Fruit fly (Drosophila melanogaster) whole organism, embryonic: ENCODE data around the gene sol.

ENCODE experiments used
- Awh ChIP-seq: fragments of 200-800 bp; sonication (Bioruptor generic); IDR thresholded peaks from 2 replicates; pipeline ENCODE4, ENCODE4 v1.3.6; 2022; ENCODE audit warnings: missing biosample characterization, missing genetic modification characterization
- CG10147 ChIP-seq: fragments of 200-800 bp; sonication (Bioruptor generic); optimal IDR thresholded peaks from 2 replicates; lab custom pipeline; 2019; ENCODE audit warnings: missing biosample characterization, mild to moderate bottlenecking, missing genetic modification characterization, moderate library complexity
- CG10267 ChIP-seq: fragments of 200-800 bp; sonication (Bioruptor generic); optimal IDR thresholded peaks from 2 replicates; lab custom pipeline; 2018; ENCODE audit warnings: missing biosample characterization, mild to moderate bottlenecking, missing genetic modification characterization, moderate library complexity
- CG10431 ChIP-seq: fragments of 200-800 bp; sonication (Bioruptor generic); optimal IDR thresholded peaks from 3 replicates; lab custom pipeline; 2018; ENCODE audit warnings: missing biosample characterization, mild to moderate bottlenecking, missing genetic modification characterization
- CG11504 ChIP-seq: fragments of 200-800 bp; sonication (Bioruptor generic); optimal IDR thresholded peaks from 3 replicates; lab custom pipeline; 2019; ENCODE audit warnings: missing biosample characterization, mild to moderate bottlenecking, missing genetic modification characterization, moderate library complexity
- CG1233 ChIP-seq: fragments of 200-800 bp; sonication (Bioruptor generic); optimal IDR thresholded peaks from 4 replicates; lab custom pipeline; 2018; ENCODE audit warnings: missing biosample characterization, mild to moderate bottlenecking, missing genetic modification characterization
- CG14710 ChIP-seq: fragments of 200-800 bp; sonication (Bioruptor generic); optimal IDR thresholded peaks from 3 replicates; lab custom pipeline; 2019; ENCODE audit warnings: missing biosample characterization, mild to moderate bottlenecking, missing genetic modification characterization, moderate library complexity
- CG15514 ChIP-seq: fragments of 200-800 bp; sonication (Bioruptor generic); optimal IDR thresholded peaks from 3 replicates; lab custom pipeline; 2017; ENCODE audit warnings: missing biosample characterization, missing genetic modification characterization, mild to moderate bottlenecking, moderate library complexity, missing genetic modification reagents
- CG16815 ChIP-seq: fragments of 200-800 bp; sonication (Bioruptor generic); optimal IDR thresholded peaks from 3 replicates; lab custom pipeline; 2017; ENCODE audit warnings: missing biosample characterization, mild to moderate bottlenecking, missing genetic modification characterization
- CG16863 ChIP-seq: fragments of 200-800 bp; sonication (Bioruptor generic); optimal IDR thresholded peaks from 3 replicates; lab custom pipeline; 2016; ENCODE audit warnings: missing biosample characterization, missing genetic modification characterization
- CG17186 ChIP-seq: fragments of 200-800 bp; sonication (Bioruptor generic); optimal IDR thresholded peaks from 3 replicates; lab custom pipeline; 2017; ENCODE audit warnings: missing biosample characterization, missing genetic modification reagents, missing genetic modification characterization
- CG18599 ChIP-seq: fragments of 200-800 bp; sonication (Bioruptor generic); optimal IDR thresholded peaks from 3 replicates; lab custom pipeline; 2017; ENCODE audit warnings: missing biosample characterization, missing genetic modification characterization, mild to moderate bottlenecking, moderate library complexity, missing genetic modification reagents
- CG42726 ChIP-seq: fragments of 200-800 bp; sonication (Bioruptor generic); IDR thresholded peaks from 2 replicates; pipeline ENCODE4 v1.3.6; 2022; ENCODE audit warnings: missing biosample characterization, missing genetic modification characterization; ENCODE audit not compliant: partially characterized antibody
- CG6683 ChIP-seq: fragments of 200-800 bp; sonication (Bioruptor generic); optimal IDR thresholded peaks from 2 replicates; lab custom pipeline; 2017; ENCODE audit warnings: missing biosample characterization, mild to moderate bottlenecking, missing genetic modification characterization, missing genetic modification reagents
- CG6854 ChIP-seq: fragments of 200-800 bp; sonication (Bioruptor generic); optimal IDR thresholded peaks from 3 replicates; lab custom pipeline; 2017; ENCODE audit warnings: missing biosample characterization, mild to moderate bottlenecking, missing genetic modification characterization
- CG7556 ChIP-seq: fragments of 200-800 bp; sonication (Bioruptor generic); optimal IDR thresholded peaks from 2 replicates; lab custom pipeline; 2017; ENCODE audit warnings: missing biosample characterization, mild to moderate bottlenecking, missing genetic modification characterization
- CG7928 ChIP-seq: fragments of 200-800 bp; sonication (Bioruptor generic); optimal IDR thresholded peaks from 2 replicates; lab custom pipeline; 2017; ENCODE audit warnings: missing biosample characterization, mild to moderate bottlenecking, missing genetic modification characterization
- Fer3 ChIP-seq: fragments of 200-800 bp; sonication (Bioruptor generic); optimal IDR thresholded peaks from 2 replicates; lab custom pipeline; 2018; ENCODE audit warnings: missing biosample characterization, mild to moderate bottlenecking, missing genetic modification characterization, moderate library complexity
- HLH3B ChIP-seq: fragments of 200-800 bp; sonication (Bioruptor generic); IDR thresholded peaks from 2 replicates; pipeline ENCODE4 v1.3.6; 2022; ENCODE audit warnings: missing biosample characterization, missing genetic modification characterization
- HLH4C ChIP-seq: fragments of 200-800 bp; sonication (Bioruptor generic); IDR thresholded peaks from 3 replicates; pipeline ENCODE4 v1.3.6; 2022; ENCODE audit warnings: missing biosample characterization, missing genetic modification characterization; ENCODE audit not compliant: partially characterized antibody
- Hand ChIP-seq: fragments of 200-800 bp; sonication (Bioruptor generic); optimal IDR thresholded peaks from 2 replicates; lab custom pipeline; 2017; ENCODE audit warnings: mild to moderate bottlenecking, missing biosample characterization, missing genetic modification reagents, missing genetic modification characterization
- NfI ChIP-seq: fragments of 200-800 bp; sonication (Bioruptor generic); optimal IDR thresholded peaks from 3 replicates; lab custom pipeline; 2018; ENCODE audit warnings: missing biosample characterization, mild to moderate bottlenecking, missing genetic modification characterization, moderate library complexity
- Opbp ChIP-seq: fragments of 200-800 bp; sonication (Bioruptor generic); IDR thresholded peaks from 3 replicates; pipeline ENCODE4 v1.3.6; 2022; ENCODE audit warnings: missing biosample characterization, missing genetic modification characterization; ENCODE audit not compliant: partially characterized antibody
- Sin3A ChIP-seq: fragments of >200 bp; optimal IDR thresholded peaks from 2 replicates; lab custom pipeline; 2018
- Trl ChIP-seq, 3 experiments: fragments of >200 bp in 2 of 3; fragments of 200-800 bp in 1 of 3; sonication (Bioruptor generic) in 1 of 3; optimal IDR thresholded peaks; 2 replicates in 1 of 3; 3 replicates in 2 of 3; lab custom pipeline; 2016 to 2017; ENCODE audit warnings: missing biosample characterization in 1 of 3, missing genetic modification characterization in 1 of 3
- Xbp1 ChIP-seq: fragments of 200-800 bp; sonication (Bioruptor generic); optimal IDR thresholded peaks from 3 replicates; lab custom pipeline; 2016; ENCODE audit warnings: missing biosample characterization, mild to moderate bottlenecking, missing genetic modification characterization
- bcd ChIP-seq: fragments of 200-800 bp; sonication (Bioruptor generic); optimal IDR thresholded peaks from 2 replicates; lab custom pipeline; 2017; ENCODE audit warnings: missing biosample characterization, mild to moderate bottlenecking, missing genetic modification characterization
- btn ChIP-seq: fragments of 200-800 bp; sonication (Bioruptor generic); optimal IDR thresholded peaks from 2 replicates; lab custom pipeline; 2016; ENCODE audit warnings: missing biosample characterization, missing genetic modification characterization
- chinmo ChIP-seq: fragments of 200-800 bp; sonication (Bioruptor generic); IDR thresholded peaks from 4 replicates; pipeline ENCODE4 v1.3.6; 2022; ENCODE audit warnings: missing biosample characterization, missing genetic modification characterization; ENCODE audit not compliant: partially characterized antibody
- dati ChIP-seq: fragments of 200-800 bp; sonication (Bioruptor generic); IDR thresholded peaks from 2 replicates; pipeline ENCODE4 v1.3.6; 2022; ENCODE audit warnings: missing biosample characterization, missing genetic modification characterization
- fd96Cb ChIP-seq: fragments of 200-800 bp; sonication (Bioruptor generic); optimal IDR thresholded peaks from 2 replicates; lab custom pipeline; 2018; ENCODE audit warnings: missing biosample characterization, mild to moderate bottlenecking, missing genetic modification characterization, moderate library complexity
- gem ChIP-seq: fragments of 200-800 bp; sonication (Bioruptor generic); optimal IDR thresholded peaks from 2 replicates; lab custom pipeline; 2019; ENCODE audit warnings: missing biosample characterization, mild to moderate bottlenecking, missing genetic modification characterization, moderate library complexity
- lilli ChIP-seq: fragments of 200-800 bp; sonication (Bioruptor generic); optimal IDR thresholded peaks from 3 replicates; lab custom pipeline; 2016; ENCODE audit warnings: missing biosample characterization, missing genetic modification characterization
- org-1 ChIP-seq: fragments of 200-800 bp; sonication (Bioruptor generic); optimal IDR thresholded peaks from 2 replicates; lab custom pipeline; 2017; ENCODE audit warnings: missing biosample characterization, missing genetic modification characterization
- pfk ChIP-seq: fragments of 200-800 bp; sonication (Bioruptor generic); optimal IDR thresholded peaks from 2 replicates; lab custom pipeline; 2018; ENCODE audit warnings: missing biosample characterization, mild to moderate bottlenecking, missing genetic modification characterization, moderate library complexity
- pho ChIP-seq: fragments of 200-800 bp; sonication (Bioruptor generic); optimal IDR thresholded peaks from 2 replicates; lab custom pipeline; 2016; ENCODE audit warnings: missing biosample characterization, missing genetic modification characterization
- phol ChIP-seq: fragments of 200-800 bp; sonication (Bioruptor generic); optimal IDR thresholded peaks from 3 replicates; lab custom pipeline; 2018; ENCODE audit warnings: missing biosample characterization, mild to moderate bottlenecking, missing genetic modification characterization, moderate library complexity
- prd ChIP-seq, 3 experiments: fragments of >200 bp in 2 of 3; fragments of 200-800 bp in 1 of 3; sonication (Bioruptor generic) in 1 of 3; optimal IDR thresholded peaks in 2 of 3; IDR thresholded peaks in 1 of 3; 2 replicates in 2 of 3; 3 replicates in 1 of 3; pipeline versions ENCODE4 v1.3.6 to Lab custom; 2017 to 2022; ENCODE audit warnings: missing biosample characterization in 1 of 3, missing genetic modification characterization in 1 of 3
- ranshi ChIP-seq: fragments of 200-800 bp; sonication (Bioruptor generic); IDR thresholded peaks from 2 replicates; pipeline ENCODE4 v1.3.6; 2022; ENCODE audit warnings: missing biosample characterization, missing genetic modification characterization
- row ChIP-seq: fragments of 200-800 bp; sonication (Bioruptor generic); IDR thresholded peaks from 3 replicates; pipeline ENCODE4 v1.3.6; 2022; ENCODE audit warnings: missing biosample characterization, missing genetic modification characterization
- sim ChIP-seq: fragments of 200-800 bp; sonication (Bioruptor generic); IDR thresholded peaks from 2 replicates; pipeline ENCODE4 v1.3.6; 2022; ENCODE audit warnings: missing biosample characterization, missing genetic modification characterization
- trem ChIP-seq: fragments of 200-800 bp; optimal IDR thresholded peaks from 3 replicates; lab custom pipeline; 2019; ENCODE audit warnings: missing biosample characterization, mild to moderate bottlenecking, missing genetic modification characterization, moderate library complexity
- vnd ChIP-seq: fragments of 200-800 bp; sonication (Bioruptor generic); IDR thresholded peaks from 3 replicates; pipeline ENCODE4 v1.3.6; 2022; ENCODE audit warnings: missing biosample characterization, missing genetic modification characterization; ENCODE audit not compliant: partially characterized antibody
- z ChIP-seq: fragments of 200-800 bp; sonication (Bioruptor generic); IDR thresholded peaks from 3 replicates; pipeline ENCODE4 v1.3.6; 2022; ENCODE audit warnings: missing biosample characterization, missing genetic modification characterization
- zfh1 ChIP-seq: fragments of 200-800 bp; sonication (Bioruptor generic); IDR thresholded peaks from 3 replicates; pipeline ENCODE4 v1.3.6; 2022; ENCODE audit warnings: missing biosample characterization, missing genetic modification characterization

sol gene

DNA sequence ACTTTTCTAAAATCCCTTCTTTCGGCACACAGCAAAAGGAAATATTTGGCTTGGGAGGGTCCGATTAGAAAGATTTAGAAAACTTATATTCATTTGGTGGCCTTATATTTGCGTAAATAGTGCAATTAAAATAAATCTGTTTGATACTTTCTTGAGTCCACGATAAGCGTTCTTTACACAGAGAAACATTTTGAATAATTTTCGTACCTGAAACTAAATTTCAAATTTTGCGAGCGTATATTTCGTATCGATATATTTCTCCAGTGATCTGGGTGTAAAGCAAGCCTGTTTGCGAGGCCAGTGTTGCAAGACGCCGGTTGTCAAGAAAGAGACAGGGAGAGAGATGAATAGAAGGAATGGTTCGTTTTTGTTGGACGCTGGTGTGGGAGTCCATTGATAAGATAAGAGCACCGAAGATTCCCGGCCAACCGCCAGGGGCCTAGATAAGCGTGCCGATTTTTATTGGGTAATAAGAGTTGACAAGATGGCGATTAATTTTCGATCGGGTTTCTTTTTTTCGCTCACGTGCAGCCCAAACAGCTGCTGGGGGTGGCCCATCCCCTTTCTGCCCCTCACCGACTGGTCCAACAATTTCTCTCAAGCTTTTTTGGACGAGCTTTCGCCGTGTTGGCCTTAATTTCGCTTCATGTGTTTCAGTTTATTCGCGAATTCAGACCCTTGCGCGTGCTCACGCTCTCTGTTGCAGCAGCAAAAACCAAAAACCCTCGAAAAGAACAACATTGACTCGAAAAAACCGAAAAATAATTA is 23.8 kb downstream of the sol start, which contains the start of gene slgA (continued):
- no peak for TF ChIP-seq fd96Cb (tag; lab: Kevin White, UChicago)

DNA sequence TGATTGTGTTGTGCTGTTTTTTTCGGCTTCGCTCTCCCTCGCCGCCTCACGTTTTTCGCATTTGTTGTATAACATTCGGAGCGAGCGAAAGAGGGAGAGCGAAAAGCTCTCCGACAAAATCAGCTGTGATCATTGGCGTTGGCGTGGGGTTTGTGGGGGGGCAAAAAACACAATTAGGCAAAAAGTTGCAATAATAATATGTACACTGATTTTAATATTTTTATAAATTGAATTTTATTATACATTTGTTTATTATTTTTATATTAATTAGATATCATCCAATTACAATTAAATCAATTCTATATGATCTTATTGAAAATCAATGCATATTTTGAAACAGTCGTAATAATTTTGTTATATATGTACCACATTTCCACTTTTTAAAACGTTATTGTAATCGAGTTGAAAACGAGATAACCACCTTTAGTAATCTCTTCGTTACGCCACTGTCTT is 25.5 kb downstream of the sol start:
- TF ChIP-seq Sin3A (lab: Kevin White, UChicago) (no peak), prd (optimal IDR thresholded peaks at IDR 0.05; lab: Kevin White, UChicago) (no peak), prd (GFP tag; IDR thresholded peaks at IDR 0.05; lab: Robert Waterston, UW) (0 out of 3 replicates have a peak, but pooled peaks have one; percentile 37), CG10147 (GFP tag; lab: Kevin White, UChicago) (peak; percentile 49), CG10267 (tag; lab: Kevin White, UChicago) (peak; percentile 19), CG14710 (no peak), CG15514 (GFP tag; lab: Kevin White, UChicago) (peak; percentile 34), Fer3 (tag; lab: Kevin White, UChicago) (peak; percentile 31), fd96Cb (tag; lab: Kevin White, UChicago) (peak; percentile 27), NfI (GFP tag; lab: Kevin White, UChicago) (peak; percentile 41), CG16863 (GFP tag; lab: Kevin White, UChicago) (no peak), CG7556 (GFP tag; lab: Kevin White, UChicago) (peak; percentile 70), gem (peak; percentile 75), ranshi (GFP tag; lab: Robert Waterston, UW) (0 out of 2 replicates have a peak, but pooled peaks have one; percentile 12), dati (GFP tag; lab: Robert Waterston, UW) (no peak), CG17186 (GFP tag; lab: Kevin White, UChicago) (no peak), CG10431 (GFP tag; lab: Kevin White, UChicago) (no peak), sim (GFP tag; lab: Robert Waterston, UW) (no peak), CG18599 (GFP tag; lab: Kevin White, UChicago) (peak; percentile 70), CG16815 (GFP tag; lab: Kevin White, UChicago) (no peak), zfh1 (GFP tag; lab: Robert Waterston, UW) (no peak), pho (GFP tag; lab: Kevin White, UChicago) (no peak), Hand (GFP tag; lab: Kevin White, UChicago) (peak; percentile 52), CG6683 (peak; percentile 11), CG11504 (tag; lab: Kevin White, UChicago) (peak; percentile 69), org-1 (GFP tag; lab: Kevin White, UChicago) (peak; percentile 7), HLH3B (GFP tag; lab: Robert Waterston, UW) (0 out of 2 replicates have a peak, but pooled peaks have one; percentile 13), HLH4C (GFP tag; lab: Robert Waterston, UW) (no peak), chinmo (GFP tag; lab: Robert Waterston, UW) (no peak), trem (tag; lab: Kevin White, UChicago) (no peak), Opbp (GFP tag; lab: Robert Waterston, UW) (no peak), pfk (no peak), CG7928 (GFP tag; lab: Kevin White, UChicago) (no peak), CG42726 (GFP tag; lab: Robert Waterston, UW) (no peak), CG6854 (peak; percentile 2), Xbp1 (GFP tag; lab: Kevin White, UChicago) (peak; percentile 28), btn (GFP tag; lab: Kevin White, UChicago) (no peak), z (GFP tag; lab: Robert Waterston, UW) (no peak), bcd (GFP tag; lab: Kevin White, UChicago) (peak; percentile 37), Awh (no peak), CG1233 (GFP tag; lab: Kevin White, UChicago) (peak; percentile 27), lilli (GFP tag; lab: Kevin White, UChicago) (peak; percentile 28), vnd (GFP tag; lab: Robert Waterston, UW) (no peak), row (GFP tag; lab: Robert Waterston, UW) (peak; percentile 53; the same call in 2 of the 3 replicates), Trl (optimal IDR thresholded peaks at IDR 0.05; lab: Kevin White, UChicago) (peak; percentile 20 to 48), Trl (GFP tag; optimal IDR thresholded peaks at IDR 0.05; lab: Kevin White, UChicago) (no peak), phol (tag; lab: Kevin White, UChicago) (peak; percentile 46)
